In genomic region chr2L:3835221-3835620, dm6 we compare ENCODE assay signal across 4 fruit fly cellular contexts.
TF ChIP-seq lines count a peak whose summit lies in the region.

No protein-coding gene starts in this region.

- TF ChIP-seq CTCF in whole organism, embryonic (GFP tag; optimal IDR thresholded peaks at IDR 0.05; lab: Kevin White, UChicago) = no peak

TF ChIP-seq in whole organism, embryonic, 481 proteins besides CTCF, POLR2A, EP300 and RAD21 (continues in another document):
- TF ChIP-seq grau (tag; optimal IDR thresholded peaks at IDR 0.05; lab: Kevin White, UChicago) (no peak), CG31365 (tag; optimal IDR thresholded peaks at IDR 0.05; lab: Kevin White, UChicago) (no peak), chinmo (GFP tag; IDR thresholded peaks at IDR 0.05; lab: Robert Waterston, UW; ENCODE audit: partially characterized antibody) (0 out of 4 replicates have a peak, but pooled peaks have one; percentile 66), kni (GFP tag; optimal IDR thresholded peaks at IDR 0.05; lab: Kevin White, UChicago) (peak; percentile 49), onecut (GFP tag; IDR thresholded peaks at IDR 0.05; lab: Robert Waterston, UW) (peak; percentile 62), yki (optimal IDR thresholded peaks at IDR 0.05; lab: Kevin White, UChicago) (no peak), CG2116 (GFP tag; optimal IDR thresholded peaks at IDR 0.05; lab: Kevin White, UChicago) (no peak), lab (GFP tag; optimal IDR thresholded peaks at IDR 0.05; lab: Kevin White, UChicago) (no peak), CG10462 (GFP tag; optimal IDR thresholded peaks at IDR 0.05; lab: Kevin White, UChicago) (no peak), Sry-β (GFP tag; optimal IDR thresholded peaks at IDR 0.05; lab: Kevin White, UChicago) (no peak), lbe (GFP tag; optimal IDR thresholded peaks at IDR 0.05; lab: Kevin White, UChicago) (no peak), az2 (GFP tag; optimal IDR thresholded peaks at IDR 0.05; lab: Kevin White, UChicago) (no peak), aop (GFP tag; IDR thresholded peaks at IDR 0.05; lab: Robert Waterston, UW) (no peak), Atf-2 (GFP tag; optimal IDR thresholded peaks at IDR 0.05; lab: Kevin White, UChicago) (no peak), CG32767 (GFP tag; IDR thresholded peaks at IDR 0.05; lab: Robert Waterston, UW) (peak; percentile 39; the same call in 1 of the 2 replicates), CG7372 (GFP tag; IDR thresholded peaks at IDR 0.05; lab: Robert Waterston, UW) (no peak), Opbp (GFP tag; IDR thresholded peaks at IDR 0.05; lab: Robert Waterston, UW; ENCODE audit: partially characterized antibody) (no peak), CG1602 (GFP tag; optimal IDR thresholded peaks at IDR 0.05; lab: Kevin White, UChicago) (no peak), CG14860 (GFP tag; IDR thresholded peaks at IDR 0.05; lab: Robert Waterston, UW; ENCODE audit: partially characterized antibody) (no peak), CG15696 (tag; optimal IDR thresholded peaks at IDR 0.05; lab: Kevin White, UChicago) (no peak), Xbp1 (GFP tag; optimal IDR thresholded peaks at IDR 0.05; lab: Kevin White, UChicago) (no peak), pho (GFP tag; optimal IDR thresholded peaks at IDR 0.05; lab: Kevin White, UChicago) (no peak), Abd-B (GFP tag; optimal IDR thresholded peaks at IDR 0.05; lab: Kevin White, UChicago) (no peak)

TF ChIP-seq in whole organism, prepupa, 60 proteins besides CTCF, POLR2A, EP300 and RAD21:
- TF ChIP-seq CG6163 (GFP tag; IDR thresholded peaks at IDR 0.05; lab: Robert Waterston, UW) (peak; percentile 71; the same call in 2 of the 3 replicates), fkh (GFP tag; optimal IDR thresholded peaks at IDR 0.05; lab: Kevin White, UChicago) (peak; percentile 28), CG8319 (GFP tag; optimal IDR thresholded peaks at IDR 0.05; lab: Kevin White, UChicago) (no peak), Eip78C (GFP tag; lab: Kevin White, UChicago) (peak; percentile 43), Sox14 (GFP tag; optimal IDR thresholded peaks at IDR 0.05; lab: Kevin White, UChicago) (no peak), ss (GFP tag; optimal IDR thresholded peaks at IDR 0.05; lab: Kevin White, UChicago) (peak in 1 of 2 experiments; percentile 2)

TF ChIP-seq in whole organism, pupa, 21 proteins besides CTCF, POLR2A, EP300 and RAD21:
- TF ChIP-seq Pif1B (GFP tag; optimal IDR thresholded peaks at IDR 0.05; lab: Kevin White, UChicago) = no peak
- TF ChIP-seq CG14655 (GFP tag; optimal IDR thresholded peaks at IDR 0.05; lab: Kevin White, UChicago) = no peak
- TF ChIP-seq fd96Ca (GFP tag; IDR thresholded peaks at IDR 0.05; lab: Robert Waterston, UW) = 0 out of 3 replicates have a peak, but pooled peaks have one; percentile 27
- peak; percentile 15; the same call in 1 of the 2 replicates for TF ChIP-seq Ets98B (GFP tag; IDR thresholded peaks at IDR 0.05; lab: Robert Waterston, UW)

TF ChIP-seq in whole organism, wandering third instar larva, 38 proteins besides CTCF, POLR2A, EP300 and RAD21:
- TF ChIP-seq foxo (GFP tag; optimal IDR thresholded peaks at IDR 0.05; lab: Kevin White, UChicago) = no peak
- peak in 1 of 2 experiments; percentile 12 for TF ChIP-seq dl (GFP tag; optimal IDR thresholded peaks at IDR 0.05; lab: Kevin White, UChicago; ENCODE audit: insufficient read depth in 1 of 2, partially characterized antibody in 2 of 2)
- TF ChIP-seq psq (GFP tag; optimal IDR thresholded peaks at IDR 0.05; lab: Kevin White, UChicago) = no peak
- no peak for TF ChIP-seq Rel (GFP tag; optimal IDR thresholded peaks at IDR 0.05; lab: Kevin White, UChicago)
- TF ChIP-seq Rel (tag; optimal IDR thresholded peaks at IDR 0.05; lab: Kevin White, UChicago) = peak; percentile 78
- TF ChIP-seq tai (GFP tag; optimal IDR thresholded peaks at IDR 0.05; lab: Kevin White, UChicago) = no peak
- no peak for TF ChIP-seq dsf (GFP tag; optimal IDR thresholded peaks at IDR 0.05; lab: Kevin White, UChicago; ENCODE audit: borderline replicate concordance)
- no peak for TF ChIP-seq Hr83 (GFP tag; optimal IDR thresholded peaks at IDR 0.05; lab: Kevin White, UChicago; ENCODE audit: poor library complexity, severe bottlenecking)
- no peak for TF ChIP-seq jim (GFP tag; optimal IDR thresholded peaks at IDR 0.05; lab: Kevin White, UChicago)
- no peak for TF ChIP-seq CG32264 (GFP tag; optimal IDR thresholded peaks at IDR 0.05; lab: Kevin White, UChicago)
- no peak for TF ChIP-seq dmrt93B (GFP tag; optimal IDR thresholded peaks at IDR 0.05; lab: Kevin White, UChicago)
- TF ChIP-seq Dif (GFP tag; optimal IDR thresholded peaks at IDR 0.05; lab: Kevin White, UChicago; ENCODE audit: partially characterized antibody) = peak; percentile 24
TF ChIP-seq in whole organism, wandering third instar larva: peak in this region for 3.
